Fruit fly (Drosophila melanogaster): ENCODE measurements around the gene CG17721.

- peak; percentile 58 for TF ChIP-seq CG8159 (tag; optimal IDR thresholded peaks at IDR 0.05)
- TF ChIP-seq Snoo (tag; optimal IDR thresholded peaks at IDR 0.05), result peak; percentile 56
- TF ChIP-seq rn (GFP tag; IDR thresholded peaks at IDR 0.05), result peak; percentile 27; the same call in 1 of the 2 replicates
- TF ChIP-seq CG12605 (GFP tag; IDR thresholded peaks at IDR 0.05), result peak; percentile 78
- TF ChIP-seq D1 (tag; optimal IDR thresholded peaks at IDR 0.05), result no peak
- peak; percentile 65; the same call in 2 of the 3 replicates for TF ChIP-seq CG4496 (GFP tag; IDR thresholded peaks at IDR 0.05)
- TF ChIP-seq CG34367 (tag; optimal IDR thresholded peaks at IDR 0.05), result peak; percentile 29
- peak; percentile 61 for TF ChIP-seq CG17806 (tag; optimal IDR thresholded peaks at IDR 0.05)
- TF ChIP-seq CG15710 (tag; optimal IDR thresholded peaks at IDR 0.05), result peak; percentile 58
These were observed 23.5 kb upstream of the CG17721 start for dm6 chr3R:11211291-11212061.
